Fruit fly (Drosophila melanogaster) whole organism, larva: ENCODE measurements around the gene Klp61F.

Source experiments
- noc ChIP-seq: fragments of 200-800 bp; sonication (Bioruptor generic); optimal IDR thresholded peaks from 3 replicates; lab custom pipeline; 2019; ENCODE audit warnings: missing biosample characterization, mild to moderate bottlenecking, missing genetic modification characterization, moderate library complexity

Klp61F gene

DNA sequence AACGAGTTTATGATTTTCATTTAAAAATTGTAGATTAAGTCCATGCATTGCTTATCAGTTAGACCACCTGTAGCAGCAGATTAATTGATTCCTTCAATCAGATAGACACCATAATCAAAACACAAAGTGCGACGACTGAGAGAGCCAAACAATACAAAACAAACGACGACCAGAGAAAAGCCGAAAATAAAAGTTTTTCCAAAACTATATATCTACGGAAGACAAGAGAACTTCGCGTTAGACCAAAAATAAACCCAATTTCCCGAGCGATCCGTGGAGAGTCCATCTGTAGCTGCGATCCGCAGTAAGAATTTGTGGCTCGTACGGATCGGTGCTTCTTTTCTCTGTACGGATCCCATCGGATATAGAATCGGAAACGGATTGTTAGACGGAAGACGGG is 10.3 kb downstream of the Klp61F start, which contains the start of gene galene:
TSS of gene galene (plus strand) at position 301 of the 400 bp plus-strand sequence.
- no peak for TF ChIP-seq noc

- TF ChIP-seq noc = no peak
Measured at dm6 chr3L:1233830-1234229, 11.9 kb downstream of the Klp61F start, which contains the start of gene CG33966. Gene CG33966 (plus strand): TSS chr3L:1234130.

- no peak for TF ChIP-seq noc
Measured at dm6 chr3L:1232582-1232981, 13.1 kb downstream of the Klp61F start, which contains the start of gene CG33965. Gene CG33965 (plus strand): TSS chr3L:1232882.

- no peak for TF ChIP-seq noc
Measured at dm6 chr3L:1227303-1227797, 18.4 kb downstream of the Klp61F start, which contains the start of gene LysS. Gene LysS (plus strand): TSS chr3L:1227747.

dm6 chr3L:1218596-1218995 is 27.1 kb downstream of the Klp61F start, which contains the start of gene LysP:
Gene LysP (minus strand): TSS chr3L:1218696.
- TF ChIP-seq noc = no peak

DNA sequence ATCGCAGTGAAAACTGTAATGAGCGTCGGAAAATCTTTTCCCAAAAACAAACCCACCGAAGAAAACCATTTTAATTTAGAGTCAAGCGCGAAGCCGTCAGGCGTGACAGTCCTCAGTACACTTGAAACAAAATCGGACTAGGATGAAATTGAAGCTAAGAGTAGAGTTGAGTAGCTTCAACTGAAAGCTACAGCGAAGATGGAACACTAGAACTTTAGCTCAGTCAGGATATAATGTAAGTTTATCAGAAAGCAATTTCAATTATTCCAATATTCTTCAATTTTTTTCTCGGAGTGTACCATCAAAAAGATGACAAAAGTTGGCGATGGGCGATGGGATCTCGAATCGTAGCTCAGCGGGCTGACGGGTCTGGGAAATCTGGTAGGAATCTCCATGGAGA is 29.2 kb downstream of the Klp61F start:
- TF ChIP-seq noc = no peak

DNA sequence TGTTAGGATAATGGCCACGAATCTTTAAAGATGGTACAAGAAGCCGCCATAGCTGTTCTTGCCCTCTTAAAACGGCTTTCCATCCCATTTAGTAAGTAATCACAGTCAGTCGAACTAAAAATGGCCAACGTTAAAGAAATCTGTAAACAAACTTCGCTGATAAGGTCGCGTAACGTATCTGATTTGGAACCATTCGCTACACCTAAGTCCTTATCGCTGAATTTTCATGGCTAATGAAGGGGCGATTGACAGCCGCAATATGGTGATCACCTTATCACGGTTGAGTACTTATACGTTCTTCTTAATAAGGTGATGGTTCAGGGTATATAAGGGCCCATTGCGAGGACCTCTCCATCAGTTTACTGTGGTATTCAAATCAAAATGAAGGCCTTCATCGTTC is 33.1 kb downstream of the Klp61F start, which contains the start of gene LysE:
TSS of gene LysE (plus strand) at position 257 of the 400 bp plus-strand sequence.
- TF ChIP-seq noc = no peak

DNA sequence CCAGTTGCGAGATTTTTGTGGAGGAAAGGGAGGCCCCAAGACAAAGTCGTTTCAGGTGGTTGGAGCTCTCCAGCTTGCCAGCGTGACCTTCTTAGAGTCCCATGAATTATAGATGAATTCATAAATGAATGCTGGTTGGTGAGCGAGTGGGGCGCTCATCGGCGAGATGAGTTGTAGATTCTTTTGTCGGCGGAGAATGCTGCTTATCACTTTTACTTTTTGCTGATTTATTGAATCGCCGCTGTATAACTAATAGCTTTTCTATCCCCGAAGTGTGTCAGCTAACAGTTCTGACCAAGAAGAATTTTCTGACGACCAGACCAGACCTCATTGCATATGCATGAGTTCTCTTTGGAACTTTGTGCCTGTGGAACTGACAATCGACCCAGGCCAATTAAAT is 33.6 kb downstream of the Klp61F start:
- TF ChIP-seq noc = no peak

DNA sequence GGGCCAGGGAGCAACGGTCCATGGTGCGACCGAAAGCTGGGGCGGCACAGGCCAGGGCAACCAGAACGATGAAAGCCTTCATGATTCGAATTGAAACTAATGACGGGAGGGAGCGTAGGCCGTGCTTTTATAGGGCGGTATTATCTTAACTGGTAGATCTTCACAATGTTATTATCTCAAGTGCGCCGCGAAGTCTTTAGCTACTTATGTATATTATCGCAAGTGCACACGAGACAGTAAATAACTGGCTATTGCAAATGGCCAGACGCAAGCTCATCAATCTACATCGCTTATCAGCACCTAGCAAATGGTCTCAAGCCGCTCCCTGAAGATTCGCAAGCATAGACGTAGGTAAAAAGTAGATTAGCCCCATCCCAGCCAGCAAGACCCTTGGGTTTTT is 34.6 kb downstream of the Klp61F start, which contains the start of gene LysD:
TSS of gene LysD (minus strand) at position 101 of the 400 bp plus-strand sequence.
- no peak for TF ChIP-seq noc

- TF ChIP-seq noc = no peak
Measured at dm6 chr3L:1208206-1208605, 37.5 kb downstream of the Klp61F start.

DNA sequence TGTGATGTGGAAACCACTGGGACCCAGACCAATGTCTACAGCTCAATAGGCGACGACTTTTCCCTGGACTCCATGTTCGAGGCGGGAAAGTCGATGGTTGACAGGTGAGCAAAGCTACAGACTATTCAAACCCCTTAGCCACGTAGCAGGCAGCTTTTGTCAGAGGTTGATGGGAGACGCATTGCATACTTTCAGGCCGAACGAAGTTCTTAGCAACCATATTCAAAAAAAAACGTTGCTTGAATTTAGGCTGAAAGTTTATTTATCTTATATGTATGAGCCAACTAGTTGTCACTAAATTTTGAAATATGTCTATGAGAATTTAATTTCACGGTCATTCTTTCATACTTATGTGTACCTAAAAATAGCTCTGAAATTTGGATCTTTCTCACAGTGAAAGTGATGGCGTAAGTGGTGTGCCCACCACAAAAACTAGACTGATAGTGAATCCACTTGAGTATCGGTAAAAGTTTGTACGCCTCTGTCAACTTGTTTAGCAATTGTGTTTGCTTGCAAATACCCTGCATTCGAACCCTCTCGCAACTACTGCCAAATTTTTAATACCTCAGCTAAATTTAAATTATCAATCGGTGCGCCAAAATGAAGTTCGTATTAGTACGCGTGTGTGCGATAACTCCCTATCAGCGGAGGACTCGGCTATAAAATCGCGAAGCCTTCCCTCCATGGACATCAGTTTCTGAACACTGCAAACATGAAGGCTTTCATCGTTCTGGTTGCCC is 38.9 kb downstream of the Klp61F start, which contains the start of gene LysB:
TSS of gene LysB (plus strand) at position 690 of the 740 bp plus-strand sequence.
- no peak for TF ChIP-seq noc

dm6 chr3L:1204674-1205547 is 40.8 kb downstream of the Klp61F start, which contains the start of gene CG9119:
Gene CG9119 (minus strand): TSS chr3L:1204795.
- TF ChIP-seq noc = peak; percentile 96

dm6 chr3L:1203855-1204431 is 41.8 kb downstream of the Klp61F start:
- TF ChIP-seq noc = no peak

- TF ChIP-seq noc = peak; percentile 19
Measured at dm6 chr3L:1202588-1203195, 43.0 kb downstream of the Klp61F start, which contains the start of gene meep. Gene meep (minus strand): TSS chr3L:1203036.

dm6 chr3L:1200357-1201051 is 45.2 kb downstream of the Klp61F start, which contains the start of gene mwh:
Gene mwh (plus strand): TSS chr3L:1200786.
- no peak for TF ChIP-seq noc
